Worm (Caenorhabditis elegans) whole organism, young adult: ENCODE data around the gene mac-1.

Experiments used
- B0035.1 ChIP-seq: sonication (generic microtip); optimal IDR thresholded peaks from 2 replicates; lab custom pipeline; 2016; ENCODE audit warnings: missing genetic modification characterization, mild to moderate bottlenecking, missing compliant biosample characterization, missing genotype, missing genetic modification reagents
- C17E4.6 ChIP-seq: fragments of 200-800 bp; sonication (Bioruptor generic); IDR thresholded peaks from 2 replicates; pipeline ENCODE4 v1.3.6; 2022; ENCODE audit warnings: missing genetic modification reagents, missing genetic modification characterization, missing compliant biosample characterization
- D2030.7 ChIP-seq: fragments of 200-800 bp; sonication (Bioruptor generic); IDR thresholded peaks from 2 replicates; pipeline ENCODE4 v1.3.6; 2022; ENCODE audit warnings: missing genetic modification reagents, missing genetic modification characterization, missing compliant biosample characterization
- F22D6.2 ChIP-seq: sonication (generic microtip); optimal IDR thresholded peaks from 2 replicates; lab custom pipeline; 2016; ENCODE audit warnings: mild to moderate bottlenecking, missing genetic modification characterization, missing compliant biosample characterization
- F33H1.4 ChIP-seq: fragments of 200-800 bp; sonication (Bioruptor generic); IDR thresholded peaks from 2 replicates; pipeline ENCODE4 v1.3.6; 2022; ENCODE audit warnings: missing genetic modification reagents, missing genetic modification characterization, missing compliant biosample characterization
- F37B4.10 ChIP-seq: fragments of 200-800 bp; sonication (Bioruptor generic); IDR thresholded peaks from 2 replicates; pipeline ENCODE4 v1.3.6; 2022; ENCODE audit warnings: missing genetic modification characterization, missing compliant biosample characterization
- F57A8.1 ChIP-seq: fragments of 200-800 bp; sonication (Bioruptor generic); optimal IDR thresholded peaks from 2 replicates; lab custom pipeline; 2018; ENCODE audit warnings: mild to moderate bottlenecking, missing genetic modification characterization, moderate library complexity, missing compliant biosample characterization
- T07F8.4 ChIP-seq: sonication (generic microtip); optimal IDR thresholded peaks from 2 replicates; lab custom pipeline; 2016; ENCODE audit warnings: mild to moderate bottlenecking, missing genetic modification characterization, moderate library complexity, missing compliant biosample characterization
- T26A5.8 ChIP-seq: sonication (generic microtip); optimal IDR thresholded peaks from 2 replicates; lab custom pipeline; 2016; ENCODE audit warnings: missing genetic modification characterization, missing compliant biosample characterization
- aptf-2 ChIP-seq: fragments of 200-800 bp; sonication (Bioruptor generic); conservative IDR thresholded peaks from 2 replicates; pipeline ENCODE4 v1.3.6; 2022; ENCODE audit warnings: missing genetic modification reagents, missing genetic modification characterization, missing compliant biosample characterization
- aptf-3 ChIP-seq: fragments of 200-800 bp; sonication (Bioruptor generic); IDR thresholded peaks from 2 replicates; pipeline ENCODE4 v1.3.6; 2022; ENCODE audit warnings: missing genetic modification characterization, missing compliant biosample characterization
- attf-3 ChIP-seq: fragments of 200-800 bp; sonication (Bioruptor generic); conservative IDR thresholded peaks from 2 replicates; pipeline ENCODE4 v1.3.6; 2022; ENCODE audit warnings: missing genetic modification reagents, missing genetic modification characterization, missing compliant biosample characterization
- attf-5 ChIP-seq: fragments of 200-800 bp; sonication (Bioruptor generic); optimal IDR thresholded peaks from 2 replicates; lab custom pipeline; 2018; ENCODE audit warnings: mild to moderate bottlenecking, missing genetic modification characterization, missing compliant biosample characterization
- bed-1 ChIP-seq: fragments of 200-800 bp; sonication (Bioruptor generic); IDR thresholded peaks from 2 replicates; pipeline ENCODE4 v1.3.6; 2022; ENCODE audit warnings: missing genetic modification reagents, missing genetic modification characterization, missing compliant biosample characterization
- ccch-3 ChIP-seq: fragments of 200-800 bp; sonication (Bioruptor generic); optimal IDR thresholded peaks from 2 replicates; lab custom pipeline; 2018; ENCODE audit warnings: mild to moderate bottlenecking, missing genetic modification characterization, missing compliant biosample characterization
- cebp-1 ChIP-seq, 2 experiments: fragments of 200-800 bp in 1 of 2; sonication (Bioruptor generic) in 1 of 2; sonication (generic microtip) in 1 of 2; IDR thresholded peaks in 1 of 2; optimal IDR thresholded peaks in 1 of 2; 2 replicates each; pipeline versions ENCODE4 v1.3.6 to Lab custom; 2017 to 2022; ENCODE audit warnings: missing compliant biosample characterization in 2 of 2, missing genetic modification characterization in 2 of 2, mild to moderate bottlenecking in 1 of 2, missing genetic modification reagents in 1 of 2, moderate library complexity in 1 of 2
- ceh-79 ChIP-seq: sonication (generic microtip); optimal IDR thresholded peaks from 2 replicates; lab custom pipeline; 2017; ENCODE audit warnings: mild to moderate bottlenecking, missing genetic modification characterization, missing compliant biosample characterization
- ceh-91 ChIP-seq: fragments of 200-800 bp; sonication (Bioruptor generic); IDR thresholded peaks from 2 replicates; pipeline ENCODE4 v1.3.6; 2022; ENCODE audit warnings: missing genetic modification reagents, missing genetic modification characterization, missing compliant biosample characterization
- egrh-3 ChIP-seq: fragments of 200-800 bp; sonication (Bioruptor generic); IDR thresholded peaks from 2 replicates; pipeline ENCODE4 v1.3.6; 2022; ENCODE audit warnings: missing genetic modification reagents, missing genetic modification characterization, missing compliant biosample characterization
- ekl-4 ChIP-seq: fragments of 200-800 bp; sonication (Bioruptor generic); IDR thresholded peaks from 2 replicates; pipeline ENCODE4 v1.3.6; 2022; ENCODE audit warnings: missing genetic modification reagents, missing genetic modification characterization, missing compliant biosample characterization
- him-1 ChIP-seq: sonication (generic microtip); optimal IDR thresholded peaks from 2 replicates; lab custom pipeline; 2016; ENCODE audit warnings: missing genotype, missing genetic modification reagents, missing genetic modification characterization, missing compliant biosample characterization
- hmg-1.2 ChIP-seq: fragments of 200-800 bp; sonication (Bioruptor generic); IDR thresholded peaks from 2 replicates; pipeline ENCODE4 v1.3.6; 2022; ENCODE audit warnings: missing genetic modification reagents, missing genetic modification characterization, missing compliant biosample characterization
- let-607 ChIP-seq, 2 experiments: fragments of 200-800 bp in 1 of 2; sonication (Bioruptor generic) in 1 of 2; sonication (generic microtip) in 1 of 2; optimal IDR thresholded peaks; 2 replicates each; lab custom pipeline; 2016 to 2018; ENCODE audit warnings: mild to moderate bottlenecking in 2 of 2, missing compliant biosample characterization in 2 of 2, missing genetic modification characterization in 2 of 2, moderate library complexity in 2 of 2, missing genotype in 1 of 2
- lin-35 ChIP-seq, 3 experiments: fragments of 150-350 bp in 2 of 3; sonication (generic microtip) in 1 of 3; optimal IDR thresholded peaks; 2 replicates each; lab custom pipeline; 2014 to 2018; ENCODE audit warnings: missing biosample characterization in 3 of 3, missing genetic modification characterization in 3 of 3, missing genetic modification reagents in 3 of 3
- lsl-1 ChIP-seq: fragments of 200-800 bp; sonication (Bioruptor generic); optimal IDR thresholded peaks from 2 replicates; lab custom pipeline; 2018; ENCODE audit warnings: mild to moderate bottlenecking, missing genetic modification characterization, moderate library complexity, missing compliant biosample characterization
- mcd-1 ChIP-seq: fragments of 200-800 bp; sonication (Bioruptor generic); IDR thresholded peaks from 2 replicates; pipeline ENCODE4 v1.3.6; 2022; ENCODE audit warnings: missing genetic modification reagents, missing genetic modification characterization, missing compliant biosample characterization
- mes-4 ChIP-seq: sonication (generic microtip); optimal IDR thresholded peaks from 2 replicates; lab custom pipeline; 2016; ENCODE audit warnings: missing genotype, missing genetic modification characterization, missing compliant biosample characterization
- pbrm-1 ChIP-seq: fragments of 200-800 bp; sonication (Bioruptor generic); IDR thresholded peaks from 2 replicates; pipeline ENCODE4 v1.3.6; 2022; ENCODE audit warnings: missing genetic modification reagents, missing genetic modification characterization, missing compliant biosample characterization
- repo-1 ChIP-seq: sonication (generic microtip); optimal IDR thresholded peaks from 2 replicates; lab custom pipeline; 2017; ENCODE audit warnings: mild to moderate bottlenecking, missing genetic modification characterization, missing compliant biosample characterization
- somi-1 ChIP-seq: fragments of 200-800 bp; sonication (Bioruptor generic); optimal IDR thresholded peaks from 2 replicates; lab custom pipeline; 2018; ENCODE audit warnings: mild to moderate bottlenecking, missing genetic modification characterization, missing compliant biosample characterization
- tbx-9 ChIP-seq: sonication (generic microtip); optimal IDR thresholded peaks from 2 replicates; lab custom pipeline; 2016; ENCODE audit warnings: borderline replicate concordance, missing genetic modification characterization, inconsistent platforms, missing compliant biosample characterization
- tlf-1 ChIP-seq: fragments of 200-800 bp; sonication (Bioruptor generic); optimal IDR thresholded peaks from 2 replicates; lab custom pipeline; 2018; ENCODE audit warnings: mild to moderate bottlenecking, missing genetic modification characterization, missing compliant biosample characterization
- xnd-1 ChIP-seq: sonication (generic microtip); optimal IDR thresholded peaks from 2 replicates; lab custom pipeline; 2016; ENCODE audit warnings: missing genotype, missing genetic modification reagents, missing genetic modification characterization, missing compliant biosample characterization
- ztf-26 ChIP-seq: sonication (generic microtip); optimal IDR thresholded peaks from 2 replicates; lab custom pipeline; 2017; ENCODE audit warnings: missing genetic modification characterization, missing compliant biosample characterization

The mac-1 gene

ce11 chrII:13356092-13356491 is 35.4 kb upstream of the mac-1 start, which contains the start of gene dmsr-3:
TSS of gene dmsr-3 (minus strand) at chrII:13356192.
- no peak for TF ChIP-seq F22D6.2 (tag; lab: Kevin White, UChicago)
- no peak for TF ChIP-seq ccch-3 (GFP tag; lab: Kevin White, UChicago)
- TF ChIP-seq xnd-1 (tag; lab: Kevin White, UChicago): no peak
- no peak for TF ChIP-seq C17E4.6 (GFP tag; lab: Robert Waterston, UW)
- no peak for TF ChIP-seq aptf-2 (GFP tag; lab: Robert Waterston, UW)
- no peak for TF ChIP-seq aptf-3 (GFP tag; lab: Robert Waterston, UW)
- no peak for TF ChIP-seq attf-5 (GFP tag; lab: Kevin White, UChicago)
- TF ChIP-seq F57A8.1 (GFP tag; lab: Kevin White, UChicago): no peak
- no peak for TF ChIP-seq egrh-3 (GFP tag; lab: Robert Waterston, UW)
- TF ChIP-seq mcd-1: no peak
- no peak for TF ChIP-seq ceh-79 (tag; lab: Kevin White, UChicago)
- no peak for TF ChIP-seq somi-1 (GFP tag; lab: Kevin White, UChicago)
- TF ChIP-seq B0035.1 (tag; lab: Kevin White, UChicago): no peak
- TF ChIP-seq mes-4 (tag; lab: Kevin White, UChicago): no peak
- no peak for TF ChIP-seq T26A5.8
- no peak for TF ChIP-seq lin-35 (GFP tag; optimal IDR thresholded peaks at IDR 0.05; lab: Kevin White, UChicago)

DNA sequence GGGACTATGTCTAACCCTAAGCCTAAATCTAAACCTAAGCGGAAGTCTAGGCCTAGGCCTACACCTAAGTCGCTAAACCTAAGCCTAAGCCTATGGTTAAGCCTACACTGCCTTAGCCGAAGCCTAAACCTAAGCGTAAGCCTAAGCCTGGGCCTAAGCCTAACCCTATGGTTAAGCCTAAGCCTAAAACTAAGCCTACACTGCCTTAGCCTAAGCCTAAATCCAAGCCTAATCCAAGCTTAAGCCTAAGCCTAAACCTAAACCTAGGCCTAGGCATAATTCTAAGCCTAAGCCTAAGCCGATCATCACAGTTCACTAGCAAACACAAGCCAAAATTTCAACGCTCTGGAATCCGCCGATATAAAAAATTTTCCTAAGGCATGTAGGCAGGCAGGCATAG is 20.6 kb upstream of the mac-1 start:
- TF ChIP-seq bed-1 (GFP tag; lab: Robert Waterston, UW): no peak
- TF ChIP-seq ekl-4 (GFP tag; lab: Robert Waterston, UW): peak; percentile 25; the same call in 1 of the 2 replicates
- TF ChIP-seq him-1 (tag; lab: Kevin White, UChicago): no peak
- no peak for TF ChIP-seq tlf-1 (GFP tag; lab: Kevin White, UChicago)

DNA sequence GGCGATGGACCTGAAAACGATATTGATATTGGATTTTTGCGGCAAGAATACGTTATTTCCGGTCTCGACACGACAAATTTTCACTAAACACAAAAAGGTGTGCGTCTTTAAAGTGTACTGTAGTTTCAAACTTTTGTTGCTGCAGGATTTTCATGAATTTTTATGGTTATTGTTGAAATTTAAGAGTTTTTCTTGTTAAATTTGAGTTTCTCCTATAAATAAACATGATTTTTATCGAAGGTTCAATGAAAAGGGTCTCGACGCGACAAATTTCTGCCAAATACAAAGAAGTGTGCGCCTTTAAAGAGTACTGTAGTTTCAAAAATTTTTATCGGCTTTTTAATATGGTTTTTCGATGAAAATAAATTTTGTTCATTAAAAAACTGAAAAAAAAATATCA is 19.3 kb upstream of the mac-1 start:
- no peak for TF ChIP-seq him-1 (tag; lab: Kevin White, UChicago)
- TF ChIP-seq let-607 (tag; optimal IDR thresholded peaks at IDR 0.05; lab: Kevin White, UChicago): no peak
- TF ChIP-seq somi-1 (GFP tag; lab: Kevin White, UChicago): no peak
- TF ChIP-seq F37B4.10 (GFP tag; lab: Robert Waterston, UW): no peak
- peak; percentile 31 for TF ChIP-seq xnd-1 (tag; lab: Kevin White, UChicago)
- no peak for TF ChIP-seq pbrm-1 (GFP tag; lab: Robert Waterston, UW)
- peak; percentile 15; the same call in 1 of the 2 replicates for TF ChIP-seq D2030.7 (GFP tag; lab: Robert Waterston, UW)
- TF ChIP-seq ceh-91: peak; percentile 30; the same call in 1 of the 2 replicates
- no peak for TF ChIP-seq ztf-26
- TF ChIP-seq cebp-1 (GFP tag; IDR thresholded peaks at IDR 0.05; lab: Robert Waterston, UW): no peak
- TF ChIP-seq cebp-1 (tag; optimal IDR thresholded peaks at IDR 0.05; lab: Kevin White, UChicago): no peak
- no peak for TF ChIP-seq repo-1
- no peak for TF ChIP-seq T07F8.4
- TF ChIP-seq tbx-9: no peak
- 0 out of 2 replicates have a peak, but pooled peaks have one; percentile 13 for TF ChIP-seq attf-3 (GFP tag; lab: Robert Waterston, UW)
- TF ChIP-seq lsl-1 (GFP tag; lab: Kevin White, UChicago): peak; percentile 81
- TF ChIP-seq F33H1.4 (GFP tag; lab: Robert Waterston, UW): peak; percentile 68

DNA sequence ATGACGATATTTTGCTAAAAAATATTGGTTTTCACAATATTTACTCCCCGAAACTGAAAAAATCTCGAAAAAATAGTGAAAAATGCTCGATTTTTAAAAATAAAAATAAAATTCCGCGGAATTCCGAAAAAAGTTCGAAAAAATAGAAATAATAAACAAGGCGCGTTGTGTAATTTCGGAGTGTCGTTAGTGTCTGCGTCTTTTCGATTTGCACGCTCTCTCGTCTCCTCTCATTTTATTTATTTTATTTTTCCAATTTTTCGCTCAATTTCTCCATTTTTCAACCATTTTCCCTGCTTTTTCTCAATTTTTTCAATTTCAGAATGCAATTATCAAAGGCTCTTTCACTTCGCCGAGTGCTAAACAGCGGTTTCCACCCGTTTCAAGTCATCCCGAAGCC is 17.2 kb upstream of the mac-1 start, which contains the start of gene mrpl-20:
mrpl-20 (plus strand) TSS at position 323 of the 400 bp plus-strand sequence.
- no peak for TF ChIP-seq repo-1
- peak; percentile 93 for TF ChIP-seq attf-3 (GFP tag; lab: Robert Waterston, UW)
- TF ChIP-seq hmg-1.2 (GFP tag; lab: Robert Waterston, UW): peak; percentile 96
